Worm (Caenorhabditis elegans): ENCODE data around the gene mex-6.

The mex-6 gene

DNA sequence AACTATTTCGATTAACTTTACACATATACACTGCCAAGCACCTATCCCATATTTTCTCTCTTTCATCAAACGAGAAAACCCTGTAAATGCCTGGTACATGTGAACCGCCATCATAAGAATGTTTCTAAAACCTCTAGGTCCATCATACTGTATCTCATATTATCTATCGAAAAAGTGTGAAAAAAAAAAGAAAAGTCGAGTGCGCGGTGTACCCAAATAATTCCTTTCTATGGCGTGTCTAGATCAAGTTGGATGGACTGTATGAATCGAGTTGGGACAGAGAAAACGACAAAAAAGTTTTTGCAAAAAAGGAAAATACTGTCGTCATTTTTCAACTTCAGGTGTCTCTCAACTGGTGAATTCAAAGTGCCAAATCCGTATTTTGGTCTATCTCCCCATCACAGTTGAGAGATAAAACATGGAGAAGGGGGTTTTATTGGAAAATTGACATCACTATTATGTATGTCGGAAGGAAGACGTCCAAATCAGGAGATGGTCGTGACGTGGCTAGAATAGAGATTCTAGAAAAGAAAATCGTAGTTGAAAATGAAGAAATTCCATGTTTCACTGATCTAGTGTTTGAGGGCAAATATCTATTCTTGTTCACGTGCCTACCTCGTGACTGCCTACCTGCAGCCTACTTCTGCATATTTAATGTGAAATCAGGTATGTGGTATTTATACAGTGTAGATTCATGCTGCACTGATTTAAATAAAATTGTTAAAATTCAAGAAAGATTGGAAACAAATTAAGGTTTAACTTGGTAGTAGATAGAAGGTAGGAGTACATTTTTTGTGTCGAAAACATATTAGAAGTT is 30.5 kb upstream of the mex-6 start:
- TF ChIP-seq ceh-28 (tag; optimal IDR thresholded peaks at IDR 0.05) (no peak), pha-4 (tag; optimal IDR thresholded peaks at IDR 0.05) (no peak), ceh-16 (tag; optimal IDR thresholded peaks at IDR 0.05) (no peak), nhr-23 (tag; optimal IDR thresholded peaks at IDR 0.05) (no peak), nhr-43 (tag; optimal IDR thresholded peaks at IDR 0.05; ENCODE audit: poor library complexity, severe bottlenecking) (peak; percentile 42), mml-1 (tag; optimal IDR thresholded peaks at IDR 0.05) (peak; percentile 24), pqm-1 (tag; optimal IDR thresholded peaks at IDR 0.05) (no peak), jun-1 (tag; optimal IDR thresholded peaks at IDR 0.05) (no peak), tbx-2 (tag; optimal IDR thresholded peaks at IDR 0.05) (no peak)

- TF ChIP-seq nfya-1 (tag; optimal IDR thresholded peaks at IDR 0.05; ENCODE audit: insufficient read depth) (peak; percentile 27), R02D3.7 (tag; optimal IDR thresholded peaks at IDR 0.05) (no peak)
Observed at ce11 chrII:9497309-9497708, 26.7 kb upstream of the mex-6 start.

ce11 chrII:9498589-9498988 is 25.4 kb upstream of the mex-6 start:
- TF ChIP-seq ztf-4 (tag; optimal IDR thresholded peaks at IDR 0.05) = no peak
- TF ChIP-seq elt-2 (tag; optimal IDR thresholded peaks at IDR 0.05) = peak; percentile 79
- no peak for TF ChIP-seq egl-27 (tag; optimal IDR thresholded peaks at IDR 0.05)
- no peak for TF ChIP-seq nhr-25 (tag; optimal IDR thresholded peaks at IDR 0.05)
- no peak for TF ChIP-seq fos-1 (tag; optimal IDR thresholded peaks at IDR 0.05)
- TF ChIP-seq pqm-1 (tag; optimal IDR thresholded peaks at IDR 0.05) = peak; percentile 42
- no peak for TF ChIP-seq elt-3 (tag; optimal IDR thresholded peaks at IDR 0.05)
- no peak for TF ChIP-seq R02D3.7 (tag; optimal IDR thresholded peaks at IDR 0.05)
- TF ChIP-seq nhr-23 (tag; optimal IDR thresholded peaks at IDR 0.05) = no peak
- no peak for TF ChIP-seq mml-1 (tag; optimal IDR thresholded peaks at IDR 0.05)
- no peak for TF ChIP-seq nfya-1 (tag; optimal IDR thresholded peaks at IDR 0.05; ENCODE audit: insufficient read depth)
- no peak for TF ChIP-seq skn-1 (tag; optimal IDR thresholded peaks at IDR 0.05)
- TF ChIP-seq daf-12 (tag; optimal IDR thresholded peaks at IDR 0.05) = no peak
- TF ChIP-seq nhr-77 (tag; optimal IDR thresholded peaks at IDR 0.05) = no peak

- TF ChIP-seq lsy-12 (tag; optimal IDR thresholded peaks at IDR 0.05) (no peak), egl-27 (tag; optimal IDR thresholded peaks at IDR 0.05) (no peak), nhr-77 (tag; optimal IDR thresholded peaks at IDR 0.05) (no peak), ztf-4 (tag; optimal IDR thresholded peaks at IDR 0.05) (no peak), elt-2 (tag; optimal IDR thresholded peaks at IDR 0.05) (peak; percentile 99), fkh-2 (tag; optimal IDR thresholded peaks at IDR 0.05) (no peak), lin-39 (tag; optimal IDR thresholded peaks at IDR 0.05) (no peak), jun-1 (tag; optimal IDR thresholded peaks at IDR 0.05) (peak; percentile 60), nhr-237 (tag; optimal IDR thresholded peaks at IDR 0.05) (no peak), pqm-1 (tag; optimal IDR thresholded peaks at IDR 0.05) (peak; percentile 99), pha-4 (tag; optimal IDR thresholded peaks at IDR 0.05) (peak; percentile 76), snpc-4 (tag; optimal IDR thresholded peaks at IDR 0.05) (no peak)
Observed at ce11 chrII:9500926-9501325, 23.0 kb upstream of the mex-6 start.

- TF ChIP-seq jun-1 (tag; optimal IDR thresholded peaks at IDR 0.05) (peak; percentile 78), pqm-1 (tag; optimal IDR thresholded peaks at IDR 0.05) (peak; percentile 78), egl-27 (tag; optimal IDR thresholded peaks at IDR 0.05) (no peak), elt-2 (tag; optimal IDR thresholded peaks at IDR 0.05) (peak; percentile 98), pha-4 (tag; optimal IDR thresholded peaks at IDR 0.05) (peak; percentile 68)
Observed at ce11 chrII:9501955-9502354, 22.0 kb upstream of the mex-6 start.

DNA sequence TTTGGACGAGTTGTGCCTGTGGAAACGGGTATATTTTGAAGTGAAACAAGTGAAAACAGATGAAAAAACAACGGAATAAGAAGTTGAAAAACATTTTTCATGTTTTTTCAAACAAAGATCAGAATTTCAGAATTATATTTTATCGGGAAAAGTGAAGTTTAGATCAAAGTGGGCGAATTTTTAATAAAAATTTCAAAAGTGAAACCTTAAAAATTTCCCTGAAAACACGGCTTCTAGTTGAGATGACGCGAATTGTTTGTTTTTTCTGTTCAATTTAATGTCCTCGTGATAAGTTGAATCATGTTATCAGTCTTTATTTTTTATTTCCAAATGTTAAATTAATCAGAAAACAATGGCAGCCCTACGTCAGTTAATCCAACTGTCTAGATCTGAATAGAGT is 16.8 kb upstream of the mex-6 start, which contains the start of gene gcy-3:
gcy-3 (minus strand) TSS at position 101 of the 400 bp plus-strand sequence.
- no peak for TF ChIP-seq eor-1 (tag; optimal IDR thresholded peaks at IDR 0.05)
- no peak for TF ChIP-seq elt-1 (tag; optimal IDR thresholded peaks at IDR 0.05)
- TF ChIP-seq ceh-82 (tag; optimal IDR thresholded peaks at IDR 0.05) = no peak
- no peak for TF ChIP-seq elt-3 (tag; optimal IDR thresholded peaks at IDR 0.05)
- TF ChIP-seq unc-62 (GFP tag; optimal IDR thresholded peaks at IDR 0.05) = no peak
- TF ChIP-seq fos-1 (tag; optimal IDR thresholded peaks at IDR 0.05) = no peak
- no peak for TF ChIP-seq nfya-1 (tag; optimal IDR thresholded peaks at IDR 0.05; ENCODE audit: insufficient read depth)
- no peak for TF ChIP-seq daf-12 (tag; optimal IDR thresholded peaks at IDR 0.05)
- no peak for TF ChIP-seq mml-1 (tag; optimal IDR thresholded peaks at IDR 0.05)
- no peak for TF ChIP-seq unc-39 (tag; optimal IDR thresholded peaks at IDR 0.05)
- no peak for TF ChIP-seq sea-2 (GFP tag; optimal IDR thresholded peaks at IDR 0.05)
